Worm (Caenorhabditis elegans): ENCODE results near the gene pac-1.

ce11 chrIII:8451181-8451580 is 43.6 kb upstream of the pac-1 start:
- no peak for TF ChIP-seq sdz-38 (tag; optimal IDR thresholded peaks at IDR 0.05)
- no peak for TF ChIP-seq Y67H2A.10 (GFP tag; conservative IDR thresholded peaks at IDR 0.05)
- no peak for TF ChIP-seq F39B2.1 (GFP tag; IDR thresholded peaks at IDR 0.05)
- no peak for TF ChIP-seq K12H6.12 (tag; optimal IDR thresholded peaks at IDR 0.05)
- TF ChIP-seq egl-44 (GFP tag; IDR thresholded peaks at IDR 0.05): no peak
- no peak for TF ChIP-seq attf-6 (GFP tag; IDR thresholded peaks at IDR 0.05)

Measured in whole organism, young adult.